Worm (Caenorhabditis elegans) whole organism, young adult: ENCODE results near the gene clec-56.
A peak's percentile ranks its signal among the peaks of the same experiment; 100 is the strongest.

Source experiments
- F23B12.7 ChIP-seq: sonication (generic microtip); optimal IDR thresholded peaks from 2 replicates; lab custom pipeline; 2017; ENCODE audit warnings: missing genetic modification characterization, mild to moderate bottlenecking, missing compliant biosample characterization, antibody characterized with exemption, moderate library complexity; ENCODE audit not compliant: insufficient read depth
- F33H1.4 ChIP-seq: fragments of 200-800 bp; sonication (Bioruptor generic); IDR thresholded peaks from 2 replicates; pipeline ENCODE4 v1.3.6; 2022; ENCODE audit warnings: missing genetic modification reagents, missing genetic modification characterization, missing compliant biosample characterization
- F49E8.2 ChIP-seq: sonication (generic microtip); optimal IDR thresholded peaks from 3 replicates; lab custom pipeline; 2017; ENCODE audit warnings: missing genetic modification characterization, mild to moderate bottlenecking, missing compliant biosample characterization, antibody characterized with exemption, moderate library complexity; ENCODE audit not compliant: insufficient read depth
- Y53F4B.3 ChIP-seq: fragments of 200-800 bp; sonication (Bioruptor generic); IDR thresholded peaks from 2 replicates; pipeline ENCODE4 v1.3.6; 2022; ENCODE audit warnings: missing genetic modification reagents, missing genetic modification characterization, missing compliant biosample characterization
- atf-7 ChIP-seq: sonication (generic microtip); optimal IDR thresholded peaks from 2 replicates; lab custom pipeline; 2017; ENCODE audit warnings: mild to moderate bottlenecking, missing genetic modification characterization, missing compliant biosample characterization
- athp-1 ChIP-seq: sonication (generic microtip); optimal IDR thresholded peaks from 2 replicates; lab custom pipeline; 2017; ENCODE audit warnings: mild to moderate bottlenecking, missing genetic modification characterization, missing compliant biosample characterization
- ceh-100 ChIP-seq: fragments of 200-800 bp; sonication (Bioruptor generic); IDR thresholded peaks from 2 replicates; pipeline ENCODE4 v1.3.6; 2022; ENCODE audit warnings: missing genetic modification reagents, missing genetic modification characterization, missing compliant biosample characterization
- ceh-27 ChIP-seq: fragments of 200-800 bp; sonication (Bioruptor generic); optimal IDR thresholded peaks from 2 replicates; lab custom pipeline; 2018; ENCODE audit warnings: mild to moderate bottlenecking, missing genetic modification characterization, moderate library complexity, missing compliant biosample characterization
- ceh-91 ChIP-seq: fragments of 200-800 bp; sonication (Bioruptor generic); IDR thresholded peaks from 2 replicates; pipeline ENCODE4 v1.3.6; 2022; ENCODE audit warnings: missing genetic modification reagents, missing genetic modification characterization, missing compliant biosample characterization
- die-1 ChIP-seq: sonication (generic microtip); optimal IDR thresholded peaks from 2 replicates; lab custom pipeline; 2016; ENCODE audit warnings: missing genotype, mild to moderate bottlenecking, missing genetic modification characterization, missing compliant biosample characterization
- egrh-3 ChIP-seq: fragments of 200-800 bp; sonication (Bioruptor generic); IDR thresholded peaks from 2 replicates; pipeline ENCODE4 v1.3.6; 2022; ENCODE audit warnings: missing genetic modification reagents, missing genetic modification characterization, missing compliant biosample characterization
- ekl-4 ChIP-seq: fragments of 200-800 bp; sonication (Bioruptor generic); IDR thresholded peaks from 2 replicates; pipeline ENCODE4 v1.3.6; 2022; ENCODE audit warnings: missing genetic modification reagents, missing genetic modification characterization, missing compliant biosample characterization
- ets-4 ChIP-seq: fragments of 200-800 bp; sonication (Bioruptor generic); optimal IDR thresholded peaks from 2 replicates; lab custom pipeline; 2018; ENCODE audit warnings: mild to moderate bottlenecking, missing genetic modification characterization, missing compliant biosample characterization
- hlh-12 ChIP-seq: sonication (generic microtip); optimal IDR thresholded peaks from 2 replicates; lab custom pipeline; 2016; ENCODE audit warnings: missing genetic modification characterization, missing compliant biosample characterization
- hmg-1.2 ChIP-seq: fragments of 200-800 bp; sonication (Bioruptor generic); IDR thresholded peaks from 2 replicates; pipeline ENCODE4 v1.3.6; 2022; ENCODE audit warnings: missing genetic modification reagents, missing genetic modification characterization, missing compliant biosample characterization
- hrde-1 ChIP-seq: sonication (generic microtip); optimal IDR thresholded peaks from 2 replicates; lab custom pipeline; 2016; ENCODE audit warnings: missing genetic modification characterization, mild to moderate bottlenecking, missing compliant biosample characterization, moderate library complexity, missing genotype, missing genetic modification reagents, borderline replicate concordance
- lin-26 ChIP-seq: fragments of 200-800 bp; sonication (Bioruptor generic); IDR thresholded peaks from 2 replicates; pipeline ENCODE4 v1.3.6; 2022; ENCODE audit warnings: missing genetic modification reagents, missing genetic modification characterization, missing compliant biosample characterization
- lin-35 ChIP-seq, 3 experiments: fragments of 150-350 bp in 2 of 3; sonication (generic microtip) in 1 of 3; optimal IDR thresholded peaks; 2 replicates each; lab custom pipeline; 2014 to 2018; ENCODE audit warnings: missing biosample characterization in 3 of 3, missing genetic modification characterization in 3 of 3, missing genetic modification reagents in 3 of 3
- lin-40 ChIP-seq: sonication (generic microtip); optimal IDR thresholded peaks from 2 replicates; lab custom pipeline; 2016; ENCODE audit warnings: missing genetic modification characterization, mild to moderate bottlenecking, missing compliant biosample characterization, missing genotype, missing genetic modification reagents
- lin-54 ChIP-seq: fragments of 200-800 bp; sonication (Bioruptor generic); optimal IDR thresholded peaks from 2 replicates; lab custom pipeline; 2018; ENCODE audit warnings: mild to moderate bottlenecking, missing genetic modification characterization, missing compliant biosample characterization
- madf-10 ChIP-seq: sonication (generic microtip); optimal IDR thresholded peaks from 2 replicates; lab custom pipeline; 2016; ENCODE audit warnings: mild to moderate bottlenecking, missing genetic modification characterization, missing compliant biosample characterization
- madf-6 ChIP-seq: fragments of 200-800 bp; sonication (Bioruptor generic); IDR thresholded peaks from 2 replicates; pipeline ENCODE4 v1.3.6; 2022; ENCODE audit warnings: missing genetic modification reagents, missing genetic modification characterization, missing compliant biosample characterization
- madf-8 ChIP-seq: fragments of 200-800 bp; sonication (Bioruptor generic); conservative IDR thresholded peaks from 2 replicates; pipeline ENCODE4 v1.3.6; 2022; ENCODE audit warnings: missing genetic modification reagents, missing genetic modification characterization, missing compliant biosample characterization
- mcd-1 ChIP-seq: fragments of 200-800 bp; sonication (Bioruptor generic); IDR thresholded peaks from 2 replicates; pipeline ENCODE4 v1.3.6; 2022; ENCODE audit warnings: missing genetic modification reagents, missing genetic modification characterization, missing compliant biosample characterization
- mes-4 ChIP-seq: sonication (generic microtip); optimal IDR thresholded peaks from 2 replicates; lab custom pipeline; 2016; ENCODE audit warnings: missing genotype, missing genetic modification characterization, missing compliant biosample characterization
- nfyb-1 ChIP-seq: fragments of 200-800 bp; sonication (Bioruptor generic); IDR thresholded peaks from 2 replicates; pipeline ENCODE4 v1.3.6; 2022; ENCODE audit warnings: missing genetic modification reagents, missing genetic modification characterization, missing compliant biosample characterization
- nhr-80 ChIP-seq: sonication (generic microtip); optimal IDR thresholded peaks from 2 replicates; lab custom pipeline; 2016; ENCODE audit warnings: missing genetic modification characterization, missing compliant biosample characterization
- nhr-90 ChIP-seq: sonication (generic microtip); optimal IDR thresholded peaks from 2 replicates; lab custom pipeline; 2016; ENCODE audit warnings: missing genotype, mild to moderate bottlenecking, missing genetic modification characterization, missing compliant biosample characterization
- pbrm-1 ChIP-seq: fragments of 200-800 bp; sonication (Bioruptor generic); IDR thresholded peaks from 2 replicates; pipeline ENCODE4 v1.3.6; 2022; ENCODE audit warnings: missing genetic modification reagents, missing genetic modification characterization, missing compliant biosample characterization
- rcor-1 ChIP-seq: fragments of 200-800 bp; sonication (Bioruptor generic); IDR thresholded peaks from 2 replicates; pipeline ENCODE4 v1.3.6; 2022; ENCODE audit warnings: missing genetic modification reagents, missing genetic modification characterization, missing compliant biosample characterization
- snpc-1.3 ChIP-seq: sonication (generic microtip); optimal IDR thresholded peaks from 2 replicates; lab custom pipeline; 2017; ENCODE audit warnings: missing genetic modification characterization, mild to moderate bottlenecking, missing compliant biosample characterization, antibody characterized with exemption, moderate library complexity, missing genotype, missing genetic modification reagents; ENCODE audit not compliant: insufficient read depth
- snpc-4 ChIP-seq, 5 experiments: fragments of 150-350 bp in 1 of 5; sonication (generic microtip) in 4 of 5; optimal IDR thresholded peaks; 2 replicates each; lab custom pipeline; 2014 to 2018; ENCODE audit warnings: missing genetic modification characterization in 5 of 5, missing biosample characterization in 3 of 5, antibody characterized with exemption in 2 of 5, mild to moderate bottlenecking in 2 of 5, missing compliant biosample characterization in 2 of 5, missing genotype in 2 of 5, moderate library complexity in 2 of 5, missing genetic modification reagents in 1 of 5
- sptf-2 ChIP-seq: fragments of 200-800 bp; sonication (Bioruptor generic); optimal IDR thresholded peaks from 2 replicates; lab custom pipeline; 2018; ENCODE audit warnings: mild to moderate bottlenecking, missing genetic modification characterization, missing compliant biosample characterization
- tbp1 ChIP-seq: fragments of 200-800 bp; sonication (Bioruptor generic); optimal IDR thresholded peaks from 2 replicates; lab custom pipeline; 2018; ENCODE audit warnings: mild to moderate bottlenecking, missing genetic modification characterization, missing compliant biosample characterization
- tlf-1 ChIP-seq: fragments of 200-800 bp; sonication (Bioruptor generic); optimal IDR thresholded peaks from 2 replicates; lab custom pipeline; 2018; ENCODE audit warnings: mild to moderate bottlenecking, missing genetic modification characterization, missing compliant biosample characterization
- unc-130 ChIP-seq: sonication (generic microtip); optimal IDR thresholded peaks from 2 replicates; lab custom pipeline; 2016; ENCODE audit warnings: missing genetic modification reagents, missing genetic modification characterization, missing compliant biosample characterization
- xnd-1 ChIP-seq: sonication (generic microtip); optimal IDR thresholded peaks from 2 replicates; lab custom pipeline; 2016; ENCODE audit warnings: missing genotype, missing genetic modification reagents, missing genetic modification characterization, missing compliant biosample characterization
- zfh-2 ChIP-seq: fragments of 200-800 bp; sonication (Bioruptor generic); conservative IDR thresholded peaks from 2 replicates; pipeline ENCODE4 v1.3.6; 2022; ENCODE audit warnings: missing genetic modification reagents, missing genetic modification characterization, missing compliant biosample characterization
- ztf-18 ChIP-seq: sonication (generic microtip); optimal IDR thresholded peaks from 2 replicates; lab custom pipeline; 2016; ENCODE audit warnings: missing genotype, mild to moderate bottlenecking, missing genetic modification characterization, missing compliant biosample characterization
- ztf-6 ChIP-seq: fragments of 200-800 bp; sonication (Bioruptor generic); IDR thresholded peaks from 2 replicates; pipeline ENCODE4 v1.3.6; 2022; ENCODE audit warnings: missing genetic modification reagents, missing genetic modification characterization, missing compliant biosample characterization

clec-56 gene

ce11 chrV:14460122-14460521 lies 14.1 kb upstream of the clec-56 start (continued):
- TF ChIP-seq die-1 (tag; lab: Kevin White, UChicago) (no peak), ets-4 (GFP tag; lab: Kevin White, UChicago) (no peak), lin-35 (GFP tag; optimal IDR thresholded peaks at IDR 0.05; lab: Kevin White, UChicago) (no peak), hmg-1.2 (no peak; the same call in 1 of the 2 replicates), lin-54 (GFP tag; lab: Kevin White, UChicago) (peak; percentile 9), F49E8.2 (tag; lab: Kevin White, UChicago) (no peak), nhr-90 (tag; lab: Kevin White, UChicago) (no peak), madf-10 (tag; lab: Kevin White, UChicago) (no peak), nfyb-1 (no peak), unc-130 (GFP tag; lab: Kevin White, UChicago) (no peak), pbrm-1 (GFP tag; lab: Robert Waterston, UW) (no peak), ekl-4 (no peak), sptf-2 (GFP tag; lab: Kevin White, UChicago) (no peak), egrh-3 (GFP tag; lab: Robert Waterston, UW) (no peak), tbp1 (no peak)

ce11 chrV:14460615-14461102 lies 13.5 kb upstream of the clec-56 start, which contains the start of gene F08H9.2:
F08H9.2 (plus strand) TSS chrV:14460665.
- peak; percentile 76 for TF ChIP-seq zfh-2 (GFP tag; lab: Robert Waterston, UW)
- no peak for TF ChIP-seq hmg-1.2
- 0 out of 2 replicates have a peak, but pooled peaks have one; percentile 15 for TF ChIP-seq nfyb-1

- TF ChIP-seq Y53F4B.3 (GFP tag; lab: Robert Waterston, UW), result no peak
- TF ChIP-seq ztf-18, result no peak
- TF ChIP-seq atf-7 (tag; lab: Kevin White, UChicago), result no peak
- TF ChIP-seq snpc-1.3 (tag; lab: Kevin White, UChicago), result no peak
- no peak for TF ChIP-seq athp-1 (tag; lab: Kevin White, UChicago)
- no peak for TF ChIP-seq hrde-1 (tag; lab: Kevin White, UChicago)
- TF ChIP-seq ztf-6 (GFP tag; lab: Robert Waterston, UW), result no peak
- no peak for TF ChIP-seq ceh-100 (GFP tag; lab: Robert Waterston, UW)
- no peak for TF ChIP-seq hlh-12 (tag; lab: Kevin White, UChicago)
- TF ChIP-seq madf-10 (tag; lab: Kevin White, UChicago), result no peak
- TF ChIP-seq mes-4 (tag; lab: Kevin White, UChicago), result no peak
- no peak for TF ChIP-seq lin-54 (GFP tag; lab: Kevin White, UChicago)
- no peak for TF ChIP-seq ceh-27 (GFP tag; lab: Kevin White, UChicago)
- TF ChIP-seq nhr-80 (tag; lab: Kevin White, UChicago), result no peak
- TF ChIP-seq lin-40 (tag; lab: Kevin White, UChicago), result no peak
Observed at ce11 chrV:14462653-14463052, 11.5 kb upstream of the clec-56 start.

- peak; percentile 2 for TF ChIP-seq ztf-18
- peak; percentile 74 for TF ChIP-seq mcd-1 (GFP tag; lab: Robert Waterston, UW)
- 0 out of 2 replicates have a peak, but pooled peaks have one; percentile 58 for TF ChIP-seq nfyb-1
- 0 out of 2 replicates have a peak, but pooled peaks have one; percentile 18 for TF ChIP-seq ceh-91
- peak; percentile 22 for TF ChIP-seq xnd-1 (tag; lab: Kevin White, UChicago)
- TF ChIP-seq zfh-2 (GFP tag; lab: Robert Waterston, UW), result peak; percentile 51; the same call in 1 of the 2 replicates
- peak; percentile 85 for TF ChIP-seq snpc-4 (GFP tag; optimal IDR thresholded peaks at IDR 0.05; lab: Kevin White, UChicago)
- TF ChIP-seq snpc-4 (tag; optimal IDR thresholded peaks at IDR 0.05; lab: Kevin White, UChicago), result peak; percentile 90 to 98 (median 94)
- TF ChIP-seq madf-8 (GFP tag; lab: Robert Waterston, UW), result peak; percentile 35; the same call in 1 of the 2 replicates
- peak; percentile 63 for TF ChIP-seq ceh-100 (GFP tag; lab: Robert Waterston, UW)
- TF ChIP-seq tlf-1 (GFP tag; lab: Kevin White, UChicago), result peak; percentile 6
- peak; percentile 51 for TF ChIP-seq F33H1.4 (GFP tag; lab: Robert Waterston, UW)
- TF ChIP-seq rcor-1 (GFP tag; lab: Robert Waterston, UW), result peak; percentile 55; the same call in 1 of the 2 replicates
- peak; percentile 68 for TF ChIP-seq F23B12.7 (tag; lab: Kevin White, UChicago)
- peak; percentile 69; the same call in 1 of the 2 replicates for TF ChIP-seq lin-26 (GFP tag; lab: Robert Waterston, UW)
- TF ChIP-seq tbp1, result peak; percentile 69
- TF ChIP-seq madf-6 (GFP tag; lab: Robert Waterston, UW), result peak; percentile 77
- peak; percentile 95 for TF ChIP-seq hmg-1.2
- peak; percentile 38 for TF ChIP-seq F49E8.2 (tag; lab: Kevin White, UChicago)
- TF ChIP-seq ekl-4, result peak; percentile 75; the same call in 1 of the 2 replicates
Observed at ce11 chrV:14463087-14463486, 11.1 kb upstream of the clec-56 start, which contains the start of gene F08H9.3. F08H9.3 (minus strand) TSS chrV:14463338.
